Worm (Caenorhabditis elegans) whole organism, L3 larva: ENCODE data around the gene ssl-1.

Experiments used
- R02D3.7 ChIP-seq: fragments of 150-350 bp; optimal IDR thresholded peaks from 2 replicates; lab custom pipeline; 2014; ENCODE audit warnings: missing biosample characterization, missing genetic modification characterization
- ZK546.5 ChIP-seq: sonication (generic microtip); optimal IDR thresholded peaks from 2 replicates; lab custom pipeline; 2017; ENCODE audit warnings: missing biosample characterization, missing genetic modification characterization
- aly-2 ChIP-seq: fragments of 150-350 bp; optimal IDR thresholded peaks from 2 replicates; lab custom pipeline; 2014; ENCODE audit warnings: missing biosample characterization, missing genetic modification characterization
- ama-1 ChIP-seq: fragments of 150-350 bp; optimal IDR thresholded peaks from 2 replicates; lab custom pipeline; 2018
- ceh-16 ChIP-seq: sonication (generic microtip); optimal IDR thresholded peaks from 2 replicates; lab custom pipeline; 2017; ENCODE audit warnings: missing biosample characterization, missing genetic modification characterization
- ceh-28 ChIP-seq: fragments of 150-350 bp; optimal IDR thresholded peaks from 2 replicates; lab custom pipeline; 2014; ENCODE audit warnings: missing biosample characterization, missing genetic modification reagents, missing genetic modification characterization
- ceh-82 ChIP-seq: fragments of 150-350 bp; optimal IDR thresholded peaks from 2 replicates; lab custom pipeline; 2014; ENCODE audit warnings: missing biosample characterization, missing genetic modification characterization
- ceh-9 ChIP-seq: sonication (generic microtip); optimal IDR thresholded peaks from 2 replicates; lab custom pipeline; 2018; ENCODE audit warnings: missing biosample characterization, missing genetic modification characterization
- daf-12 ChIP-seq: fragments of 150-350 bp; optimal IDR thresholded peaks from 2 replicates; lab custom pipeline; 2014; ENCODE audit warnings: missing biosample characterization, missing genetic modification reagents, missing genetic modification characterization
- egl-27 ChIP-seq: sonication (generic microtip); optimal IDR thresholded peaks from 4 replicates; lab custom pipeline; 2017; ENCODE audit warnings: missing biosample characterization, missing genetic modification reagents, missing genetic modification characterization
- egl-5 ChIP-seq: fragments of 150-350 bp; optimal IDR thresholded peaks from 2 replicates; lab custom pipeline; 2017; ENCODE audit warnings: missing biosample characterization, missing genetic modification reagents, missing genetic modification characterization, inconsistent platforms
- elt-1 ChIP-seq: fragments of 150-350 bp; optimal IDR thresholded peaks from 2 replicates; lab custom pipeline; 2014; ENCODE audit warnings: missing biosample characterization, missing genetic modification characterization
- elt-2 ChIP-seq: sonication (generic microtip); optimal IDR thresholded peaks from 2 replicates; lab custom pipeline; 2016; ENCODE audit warnings: missing genetic modification reagents, mild to moderate bottlenecking, missing genetic modification characterization, missing compliant biosample characterization
- elt-3 ChIP-seq, 3 experiments: fragments of 150-350 bp in 1 of 3; sonication (generic microtip) in 2 of 3; optimal IDR thresholded peaks; 2 replicates in 2 of 3; 4 replicates in 1 of 3; lab custom pipeline; 2014 to 2017; ENCODE audit warnings: missing biosample characterization in 3 of 3, missing genetic modification characterization in 3 of 3
- eor-1 ChIP-seq, 2 experiments: fragments of 150-350 bp; optimal IDR thresholded peaks; 2 replicates each; lab custom pipeline; 2014 to 2018; ENCODE audit warnings: missing biosample characterization in 2 of 2, missing genetic modification characterization in 2 of 2
- fkh-10 ChIP-seq: sonication (generic microtip); optimal IDR thresholded peaks from 2 replicates; lab custom pipeline; 2017; ENCODE audit warnings: missing biosample characterization, missing genetic modification reagents, missing genetic modification characterization
- fkh-2 ChIP-seq: fragments of 150-350 bp; optimal IDR thresholded peaks from 2 replicates; lab custom pipeline; 2014; ENCODE audit warnings: missing biosample characterization, missing genetic modification reagents, missing genetic modification characterization
- fos-1 ChIP-seq: fragments of 150-350 bp; optimal IDR thresholded peaks from 2 replicates; lab custom pipeline; 2014; ENCODE audit warnings: missing biosample characterization, missing genetic modification characterization
- hmg-11 ChIP-seq: sonication (generic microtip); optimal IDR thresholded peaks from 2 replicates; lab custom pipeline; 2016; ENCODE audit warnings: missing genetic modification characterization, missing compliant biosample characterization
- jun-1 ChIP-seq: fragments of 150-350 bp; optimal IDR thresholded peaks from 2 replicates; lab custom pipeline; 2014; ENCODE audit warnings: missing biosample characterization, missing genetic modification reagents, missing genetic modification characterization
- lin-15B ChIP-seq: fragments of 150-350 bp; optimal IDR thresholded peaks from 2 replicates; lab custom pipeline; 2014; ENCODE audit warnings: missing biosample characterization, missing genetic modification characterization
- lin-39 ChIP-seq: fragments of 150-350 bp; optimal IDR thresholded peaks from 2 replicates; lab custom pipeline; 2018; ENCODE audit warnings: missing biosample characterization, missing genetic modification reagents, missing genetic modification characterization
- lsy-12 ChIP-seq: sonication (generic microtip); optimal IDR thresholded peaks from 2 replicates; lab custom pipeline; 2016; ENCODE audit warnings: mild to moderate bottlenecking, missing genetic modification characterization, missing compliant biosample characterization
- mdl-1 ChIP-seq: fragments of 150-350 bp; optimal IDR thresholded peaks from 2 replicates; lab custom pipeline; 2014; ENCODE audit warnings: missing biosample characterization, missing genetic modification characterization
- mml-1 ChIP-seq: fragments of 150-350 bp; sonication (generic microtip); optimal IDR thresholded peaks from 3 replicates; lab custom pipeline; 2014; ENCODE audit warnings: missing biosample characterization, missing genetic modification characterization
- nfya-1 ChIP-seq: sonication (generic microtip); optimal IDR thresholded peaks from 2 replicates; lab custom pipeline; 2017; ENCODE audit warnings: missing genetic modification characterization, mild to moderate bottlenecking, missing compliant biosample characterization, antibody characterized with exemption, moderate library complexity; ENCODE audit not compliant: insufficient read depth
- nhr-11 ChIP-seq: fragments of 150-350 bp; optimal IDR thresholded peaks from 2 replicates; lab custom pipeline; 2014; ENCODE audit warnings: missing biosample characterization, missing genetic modification characterization
- nhr-12 ChIP-seq: fragments of 150-350 bp; optimal IDR thresholded peaks from 2 replicates; lab custom pipeline; 2014; ENCODE audit warnings: missing biosample characterization, missing genetic modification characterization
- nhr-23 ChIP-seq: fragments of 150-350 bp; optimal IDR thresholded peaks from 2 replicates; lab custom pipeline; 2014; ENCODE audit warnings: missing biosample characterization, missing genetic modification reagents, missing genetic modification characterization
- nhr-237 ChIP-seq: fragments of 150-350 bp; optimal IDR thresholded peaks from 2 replicates; lab custom pipeline; 2014; ENCODE audit warnings: missing biosample characterization, missing genetic modification characterization
- nhr-25 ChIP-seq: sonication (generic microtip); optimal IDR thresholded peaks from 2 replicates; lab custom pipeline; 2017; ENCODE audit warnings: missing biosample characterization, missing genetic modification characterization
- nhr-28 ChIP-seq: fragments of 150-350 bp; optimal IDR thresholded peaks from 2 replicates; lab custom pipeline; 2014; ENCODE audit warnings: missing biosample characterization, missing genetic modification characterization
- nhr-43 ChIP-seq: sonication (generic microtip); optimal IDR thresholded peaks from 2 replicates; lab custom pipeline; 2016; ENCODE audit warnings: mild to moderate bottlenecking, missing genetic modification characterization, missing compliant biosample characterization; ENCODE audit not compliant: poor library complexity, severe bottlenecking
- nhr-67 ChIP-seq: fragments of 150-350 bp; optimal IDR thresholded peaks from 2 replicates; lab custom pipeline; 2014; ENCODE audit warnings: missing biosample characterization, missing genetic modification characterization
- nhr-76 ChIP-seq: fragments of 150-350 bp; sonication (generic microtip); optimal IDR thresholded peaks from 5 replicates; lab custom pipeline; 2014; ENCODE audit warnings: missing biosample characterization, missing genetic modification characterization
- nhr-77 ChIP-seq: fragments of 150-350 bp; optimal IDR thresholded peaks from 2 replicates; lab custom pipeline; 2014; ENCODE audit warnings: missing biosample characterization, missing genetic modification characterization
- pha-4 ChIP-seq: fragments of 150-350 bp; optimal IDR thresholded peaks from 2 replicates; lab custom pipeline; 2014; ENCODE audit warnings: missing biosample characterization, missing genetic modification reagents, missing genetic modification characterization
- pqm-1 ChIP-seq: fragments of 150-350 bp; optimal IDR thresholded peaks from 2 replicates; lab custom pipeline; 2017; ENCODE audit warnings: missing biosample characterization, missing genetic modification characterization, inconsistent platforms
- sea-2 ChIP-seq: fragments of 150-350 bp; sonication (generic microtip); optimal IDR thresholded peaks from 4 replicates; lab custom pipeline; 2014; ENCODE audit warnings: missing biosample characterization, missing genetic modification reagents, missing genetic modification characterization
- skn-1 ChIP-seq: fragments of 150-350 bp; optimal IDR thresholded peaks from 2 replicates; lab custom pipeline; 2014; ENCODE audit warnings: missing biosample characterization, missing genetic modification characterization
- snpc-4 ChIP-seq: fragments of 150-350 bp; optimal IDR thresholded peaks from 2 replicates; lab custom pipeline; 2014; ENCODE audit warnings: missing biosample characterization, missing genetic modification characterization
- tbx-2 ChIP-seq: sonication (generic microtip); optimal IDR thresholded peaks from 2 replicates; lab custom pipeline; 2016; ENCODE audit warnings: mild to moderate bottlenecking, missing genetic modification characterization, missing compliant biosample characterization
- unc-39 ChIP-seq: sonication (generic microtip); optimal IDR thresholded peaks from 4 replicates; lab custom pipeline; 2017; ENCODE audit warnings: missing biosample characterization, missing genetic modification characterization
- unc-62 ChIP-seq: fragments of 150-350 bp; sonication (generic microtip); optimal IDR thresholded peaks from 4 replicates; lab custom pipeline; 2014; ENCODE audit warnings: missing biosample characterization, missing genetic modification reagents, missing genetic modification characterization
- zag-1 ChIP-seq: fragments of 150-350 bp; optimal IDR thresholded peaks from 2 replicates; lab custom pipeline; 2014; ENCODE audit warnings: missing biosample characterization, missing genetic modification characterization
- ztf-11 ChIP-seq: fragments of 150-350 bp; optimal IDR thresholded peaks from 2 replicates; lab custom pipeline; 2014; ENCODE audit warnings: missing biosample characterization, missing genetic modification characterization
- ztf-4 ChIP-seq: fragments of 150-350 bp; optimal IDR thresholded peaks from 2 replicates; lab custom pipeline; 2014; ENCODE audit warnings: missing biosample characterization, missing genetic modification characterization

Gene ssl-1

DNA sequence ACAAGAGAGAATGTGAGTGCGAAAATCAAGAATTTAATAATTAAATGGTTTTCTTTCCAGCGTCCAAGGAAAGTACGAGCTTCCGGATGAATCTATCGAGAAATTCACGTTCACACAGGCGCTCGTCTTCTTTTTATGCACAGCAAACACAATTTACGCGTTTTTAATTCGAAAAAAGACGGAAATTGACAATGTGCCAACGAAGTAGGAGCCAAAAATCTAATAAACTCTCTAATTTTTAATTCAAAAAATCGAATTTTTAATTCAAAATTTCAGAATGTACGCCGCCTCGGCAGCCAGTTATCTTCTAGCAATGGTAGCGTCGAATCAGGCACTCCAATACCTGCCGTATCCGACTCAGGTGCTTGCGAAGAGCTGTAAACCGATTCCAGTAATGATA, 2.7 kb upstream of the ssl-1 start:
- TF ChIP-seq egl-5 (tag; lab: Kevin White, UChicago) (no peak), nhr-43 (tag; lab: Kevin White, UChicago) (no peak), mdl-1 (tag; lab: Kevin White, UChicago) (no peak), ztf-4 (tag; lab: Kevin White, UChicago) (no peak), nhr-25 (no peak), fos-1 (no peak), skn-1 (tag; lab: Kevin White, UChicago) (no peak), nhr-67 (tag; lab: Kevin White, UChicago) (no peak), hmg-11 (no peak), ztf-11 (tag; lab: Kevin White, UChicago) (no peak), elt-2 (tag; lab: Kevin White, UChicago) (no peak), ceh-16 (tag; lab: Kevin White, UChicago) (no peak), nhr-28 (tag; lab: Kevin White, UChicago) (no peak), aly-2 (tag; lab: Kevin White, UChicago) (no peak), ceh-28 (tag; lab: Kevin White, UChicago) (no peak), nhr-23 (tag; lab: Kevin White, UChicago) (no peak), lin-15B (tag; lab: Kevin White, UChicago) (no peak), unc-62 (no peak)

DNA sequence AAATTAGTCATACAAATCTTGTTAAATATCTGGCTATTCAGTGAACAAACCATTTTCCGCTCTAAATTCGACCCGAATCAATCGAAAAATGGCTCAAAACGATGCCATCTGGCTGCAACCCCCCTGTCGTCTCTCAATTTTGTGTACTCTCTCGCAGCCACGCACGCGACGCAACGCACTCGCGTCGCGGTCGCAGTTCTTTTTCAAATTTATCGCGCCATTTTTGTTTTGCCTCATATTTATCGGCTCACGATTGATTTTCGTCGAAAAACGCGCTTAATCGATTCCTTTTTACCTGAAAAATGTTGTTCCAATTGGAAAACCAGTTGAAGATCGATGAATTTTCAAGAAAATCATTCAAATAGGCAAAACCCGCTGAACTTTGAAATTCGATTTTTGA, 504 bp upstream of the ssl-1 start:
- no peak for TF ChIP-seq lin-15B (tag; lab: Kevin White, UChicago)
- no peak for TF ChIP-seq pqm-1 (tag; lab: Kevin White, UChicago)
- TF ChIP-seq ceh-16 (tag; lab: Kevin White, UChicago): no peak
- TF ChIP-seq R02D3.7 (tag; lab: Kevin White, UChicago): no peak
- TF ChIP-seq skn-1 (tag; lab: Kevin White, UChicago): no peak
- TF ChIP-seq hmg-11: peak; percentile 66
- no peak for TF ChIP-seq ceh-28 (tag; lab: Kevin White, UChicago)
- peak; percentile 8 for TF ChIP-seq pha-4 (tag; lab: Kevin White, UChicago)
- no peak for TF ChIP-seq sea-2 (GFP tag; lab: Kevin White, UChicago)
- peak; percentile 59 for TF ChIP-seq nfya-1
- TF ChIP-seq elt-3 (tag; optimal IDR thresholded peaks at IDR 0.05; lab: Kevin White, UChicago): no peak
- TF ChIP-seq snpc-4: peak; percentile 8
- no peak for TF ChIP-seq ceh-9 (tag; lab: Kevin White, UChicago)
- no peak for TF ChIP-seq nhr-28 (tag; lab: Kevin White, UChicago)
- TF ChIP-seq ztf-4 (tag; lab: Kevin White, UChicago): no peak
- TF ChIP-seq tbx-2: no peak
- no peak for TF ChIP-seq daf-12 (tag; lab: Kevin White, UChicago)
- TF ChIP-seq fkh-2: no peak
- TF ChIP-seq unc-62: no peak
- TF ChIP-seq nhr-67 (tag; lab: Kevin White, UChicago): no peak
- no peak for TF ChIP-seq aly-2 (tag; lab: Kevin White, UChicago)
- TF ChIP-seq nhr-76 (tag; lab: Kevin White, UChicago): no peak
- TF ChIP-seq lsy-12: no peak
- no peak for TF ChIP-seq jun-1 (tag; lab: Kevin White, UChicago)
- TF ChIP-seq fkh-10 (GFP tag; lab: Kevin White, UChicago): no peak
- no peak for TF ChIP-seq mdl-1 (tag; lab: Kevin White, UChicago)
- no peak for TF ChIP-seq unc-39 (tag; lab: Kevin White, UChicago)
- no peak for TF ChIP-seq zag-1 (tag; lab: Kevin White, UChicago)
- TF ChIP-seq ama-1 (lab: Kevin White, UChicago): peak; percentile 83
- TF ChIP-seq egl-5 (tag; lab: Kevin White, UChicago): no peak
- TF ChIP-seq nhr-12 (tag; lab: Kevin White, UChicago): no peak
- TF ChIP-seq lin-39 (tag; lab: Kevin White, UChicago): peak; percentile 67
- no peak for TF ChIP-seq nhr-11 (tag; lab: Kevin White, UChicago)
- no peak for TF ChIP-seq fos-1
- no peak for TF ChIP-seq mml-1 (tag; lab: Kevin White, UChicago)
- no peak for TF ChIP-seq nhr-77 (tag; lab: Kevin White, UChicago)
- peak; percentile 4 for TF ChIP-seq elt-2 (tag; lab: Kevin White, UChicago)
- no peak for TF ChIP-seq nhr-43 (tag; lab: Kevin White, UChicago)
- TF ChIP-seq elt-1 (tag; lab: Kevin White, UChicago): no peak
- no peak for TF ChIP-seq ZK546.5 (tag; lab: Kevin White, UChicago)
- TF ChIP-seq ztf-11 (tag; lab: Kevin White, UChicago): no peak
- no peak for TF ChIP-seq ceh-82 (tag; lab: Kevin White, UChicago)
- TF ChIP-seq nhr-25: no peak
- TF ChIP-seq eor-1 (tag; optimal IDR thresholded peaks at IDR 0.05; lab: Kevin White, UChicago): no peak
- no peak for TF ChIP-seq nhr-23 (tag; lab: Kevin White, UChicago)
- no peak for TF ChIP-seq egl-27 (tag; lab: Kevin White, UChicago)
- no peak for TF ChIP-seq nhr-237 (tag; lab: Kevin White, UChicago)
